Fruit fly (Drosophila melanogaster) whole organism, adult: ENCODE measurements around the gene Sptr.

Experiments
- CG11617 ChIP-seq: fragments of 200-800 bp; sonication (Bioruptor generic); optimal IDR thresholded peaks from 2 replicates; lab custom pipeline; 2017; ENCODE audit warnings: mild to moderate bottlenecking, missing biosample characterization, missing genetic modification reagents, missing genetic modification characterization
- CG1620 ChIP-seq: fragments of 200-800 bp; sonication (Bioruptor generic); optimal IDR thresholded peaks from 2 replicates; lab custom pipeline; 2016; ENCODE audit warnings: missing biosample characterization, missing genetic modification characterization
- CG33017 ChIP-seq: fragments of 200-800 bp; sonication (Bioruptor generic); optimal IDR thresholded peaks from 2 replicates; lab custom pipeline; 2018; ENCODE audit warnings: missing biosample characterization, mild to moderate bottlenecking, missing genetic modification characterization, moderate library complexity
- CG5204 ChIP-seq: fragments of 200-800 bp; sonication (Bioruptor generic); optimal IDR thresholded peaks from 2 replicates; lab custom pipeline; 2016; ENCODE audit warnings: missing biosample characterization, missing genetic modification characterization
- CG7045 ChIP-seq: fragments of 200-800 bp; sonication (Bioruptor generic); optimal IDR thresholded peaks from 2 replicates; lab custom pipeline; 2017; ENCODE audit warnings: missing biosample characterization, mild to moderate bottlenecking, missing genetic modification characterization
- Clk ChIP-seq: fragments of 200-800 bp; sonication (Bioruptor generic); optimal IDR thresholded peaks from 2 replicates; lab custom pipeline; 2017; ENCODE audit warnings: missing biosample characterization, missing genetic modification characterization
- Crg-1 ChIP-seq: fragments of 200-800 bp; sonication (Bioruptor generic); optimal IDR thresholded peaks from 2 replicates; lab custom pipeline; 2016; ENCODE audit warnings: missing biosample characterization, missing genetic modification characterization
- Hr96 ChIP-seq: fragments of 200-800 bp; sonication (Bioruptor generic); optimal IDR thresholded peaks from 2 replicates; lab custom pipeline; 2016; ENCODE audit warnings: missing biosample characterization, missing genetic modification characterization
- cic ChIP-seq: fragments of 200-800 bp; sonication (Bioruptor generic); optimal IDR thresholded peaks from 2 replicates; lab custom pipeline; 2017; ENCODE audit warnings: missing biosample characterization, mild to moderate bottlenecking, missing genetic modification characterization, moderate library complexity
- cnc ChIP-seq, 2 experiments: fragments of >200 bp; optimal IDR thresholded peaks; 2 replicates each; lab custom pipeline; 2017
- kay ChIP-seq: fragments of 200-800 bp; sonication (Bioruptor generic); peaks from one replicate; lab custom pipeline; 2016; ENCODE audit warnings: missing biosample characterization, missing genetic modification characterization, borderline replicate concordance
- ovo ChIP-seq: fragments of 200-800 bp; sonication (Bioruptor generic); optimal IDR thresholded peaks from 2 replicates; lab custom pipeline; 2016; ENCODE audit warnings: missing biosample characterization, missing genetic modification characterization
- toe ChIP-seq: fragments of 200-800 bp; sonication (Bioruptor generic); optimal IDR thresholded peaks from 2 replicates; lab custom pipeline; 2016; ENCODE audit warnings: missing biosample characterization, missing genetic modification characterization

DNA sequence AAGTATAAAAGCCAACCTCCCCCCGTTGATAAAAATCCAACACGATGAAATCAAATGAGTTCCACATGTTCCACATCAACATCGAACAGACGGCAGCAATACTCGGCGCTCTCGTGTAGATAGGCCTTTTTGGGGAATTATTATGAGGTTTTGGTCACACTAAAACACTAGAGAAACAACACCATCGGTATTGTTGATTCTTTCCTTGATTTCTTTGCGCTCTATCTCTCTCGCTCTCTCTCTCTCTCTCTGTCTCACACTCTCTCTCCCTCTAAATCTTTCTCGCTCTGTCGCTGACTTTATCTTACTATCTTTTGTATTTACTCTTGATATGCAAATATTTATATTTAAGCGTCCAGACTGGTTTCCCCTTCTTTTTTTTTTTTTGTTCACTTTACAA is 46.5 kb upstream of the Sptr start:
- TF ChIP-seq CG7045 (peak; percentile 23), Crg-1 (GFP tag; lab: Kevin White, UChicago) (no peak), Hr96 (GFP tag; lab: Kevin White, UChicago) (no peak), ovo (GFP tag; lab: Kevin White, UChicago) (no peak), kay (no peak), CG33017 (tag; lab: Kevin White, UChicago) (no peak), CG5204 (no peak), CG11617 (GFP tag; lab: Kevin White, UChicago) (no peak), cic (GFP tag; lab: Kevin White, UChicago) (no peak), toe (GFP tag; lab: Kevin White, UChicago) (no peak), CG1620 (GFP tag; lab: Kevin White, UChicago) (no peak), cnc (optimal IDR thresholded peaks at IDR 0.05; lab: Kevin White, UChicago) (no peak), Clk (GFP tag; lab: Kevin White, UChicago) (no peak)
